Worm (Caenorhabditis elegans) whole organism, L2 larva: Measurements from ENCODE around the gene F35H8.12.

Source experiments
- blmp-1 ChIP-seq: sonication (generic microtip); optimal IDR thresholded peaks from 2 replicates; lab custom pipeline; 2017; ENCODE audit warnings: missing genetic modification characterization, mild to moderate bottlenecking, missing compliant biosample characterization, antibody characterized with exemption, moderate library complexity; ENCODE audit not compliant: insufficient read depth
- lin-39 ChIP-seq: fragments of 150-350 bp; optimal IDR thresholded peaks from 2 replicates; lab custom pipeline; 2014; ENCODE audit warnings: missing biosample characterization, missing genetic modification reagents, missing genetic modification characterization
- lsy-2 ChIP-seq, 2 experiments: fragments of 150-350 bp in 1 of 2; sonication (generic microtip) in 1 of 2; optimal IDR thresholded peaks; 2 replicates each; lab custom pipeline; 2014 to 2017; ENCODE audit warnings: missing biosample characterization in 2 of 2, missing genetic modification characterization in 2 of 2

- TF ChIP-seq lsy-2 (tag; optimal IDR thresholded peaks at IDR 0.05; lab: Kevin White, UChicago): no peak
- TF ChIP-seq lin-39 (tag; lab: Kevin White, UChicago): no peak
- TF ChIP-seq blmp-1 (tag; lab: Kevin White, UChicago): no peak
Observed at ce11 chrII:9557437-9558150, 6.0 kb downstream of the F35H8.12 start, which contains the start of gene zfp-2.
